Fruit fly (Drosophila melanogaster): Measurements from ENCODE around the gene CG4281.
A peak's percentile ranks its signal among the peaks of the same experiment; 100 is the strongest.

The CG4281 gene

DNA sequence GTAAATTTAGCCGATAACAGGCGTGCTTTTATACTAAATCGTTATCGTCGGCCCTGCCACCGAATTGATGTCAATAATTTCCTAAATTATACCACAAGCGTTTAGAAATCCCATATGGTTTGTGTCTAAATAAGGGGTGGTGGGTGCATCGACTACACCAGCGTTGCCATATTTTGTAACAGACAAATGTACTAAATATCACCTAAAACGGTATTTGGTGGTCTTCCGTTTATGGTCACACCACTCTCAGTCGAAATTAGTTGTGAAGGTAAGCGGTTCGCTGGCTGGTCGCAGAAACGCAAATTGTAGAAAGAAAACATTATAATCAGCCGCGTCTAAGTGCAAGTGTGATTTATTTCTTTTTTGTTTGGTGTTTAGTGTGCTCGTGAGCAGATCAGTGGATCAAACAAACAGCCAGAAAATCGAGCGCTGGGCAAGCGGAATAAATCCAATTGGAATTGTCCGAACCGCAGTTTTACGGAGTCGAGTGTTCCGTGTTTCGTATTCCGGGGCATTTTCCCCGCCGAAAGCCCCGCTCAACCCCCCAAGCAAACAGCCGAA, 15.5 kb upstream of the CG4281 start, which contains the start of the genes CG16903 and Unc-76 (continued):
- peak; percentile 70 for TF ChIP-seq nmo (GFP tag; optimal IDR thresholded peaks at IDR 0.05)
- TF ChIP-seq CG7745 (tag; optimal IDR thresholded peaks at IDR 0.05) = no peak
- TF ChIP-seq cwo (GFP tag; optimal IDR thresholded peaks at IDR 0.05) = no peak
- peak; percentile 40; the same call in 2 of the 4 replicates for TF ChIP-seq Dll (GFP tag; IDR thresholded peaks at IDR 0.05; ENCODE audit: partially characterized antibody)
- no peak for TF ChIP-seq vfl (GFP tag; optimal IDR thresholded peaks at IDR 0.05)
- TF ChIP-seq BEAF-32 (GFP tag; optimal IDR thresholded peaks at IDR 0.05) = peak; percentile 65
- peak; percentile 71 for TF ChIP-seq phol (tag; optimal IDR thresholded peaks at IDR 0.05)
- no peak for TF ChIP-seq sna (GFP tag; IDR thresholded peaks at IDR 0.05; ENCODE audit: partially characterized antibody)
- TF ChIP-seq HLHmδ (GFP tag; optimal IDR thresholded peaks at IDR 0.05) = peak; percentile 77
- peak; percentile 21 for TF ChIP-seq exex (tag; optimal IDR thresholded peaks at IDR 0.05)
- TF ChIP-seq dpn (GFP tag; optimal IDR thresholded peaks at IDR 0.05) = peak; percentile 7 to 35
- peak; percentile 17 for TF ChIP-seq Spps (tag; optimal IDR thresholded peaks at IDR 0.05)
- TF ChIP-seq CG31365 (tag; optimal IDR thresholded peaks at IDR 0.05) = peak; percentile 37
- TF ChIP-seq fd64A (GFP tag; optimal IDR thresholded peaks at IDR 0.05) = peak; percentile 31
- TF ChIP-seq CG2678 (tag; optimal IDR thresholded peaks at IDR 0.05) = peak; percentile 41
- no peak for TF ChIP-seq CG34224 (GFP tag; IDR thresholded peaks at IDR 0.05; ENCODE audit: partially characterized antibody)
- TF ChIP-seq B-H2 (GFP tag; optimal IDR thresholded peaks at IDR 0.05) = peak; percentile 81
- TF ChIP-seq gro (GFP tag; optimal IDR thresholded peaks at IDR 0.05) = peak; percentile 70
- no peak for TF ChIP-seq CG11093 (GFP tag; IDR thresholded peaks at IDR 0.05)
- TF ChIP-seq CG1024 (GFP tag; IDR thresholded peaks at IDR 0.05) = no peak
- 0 out of 2 replicates have a peak, but pooled peaks have one; percentile 20 for TF ChIP-seq al (GFP tag; IDR thresholded peaks at IDR 0.05)
- no peak for TF ChIP-seq pum (GFP tag; optimal IDR thresholded peaks at IDR 0.05)
- no peak for TF ChIP-seq ab (GFP tag; optimal IDR thresholded peaks at IDR 0.05)
- TF ChIP-seq Atf6 (GFP tag; IDR thresholded peaks at IDR 0.05) = peak; percentile 24; the same call in 1 of the 2 replicates
- TF ChIP-seq CG3995 (GFP tag; optimal IDR thresholded peaks at IDR 0.05) = peak; percentile 32
- TF ChIP-seq CG7987 (GFP tag; optimal IDR thresholded peaks at IDR 0.05) = peak; percentile 69
- TF ChIP-seq usp (GFP tag; optimal IDR thresholded peaks at IDR 0.05) = no peak
- TF ChIP-seq CG12155 (GFP tag; optimal IDR thresholded peaks at IDR 0.05) = peak; percentile 24
- no peak for TF ChIP-seq E2f1 (GFP tag; IDR thresholded peaks at IDR 0.05)
- no peak for TF ChIP-seq sisA (GFP tag; IDR thresholded peaks at IDR 0.05)
- no peak for TF ChIP-seq pan (optimal IDR thresholded peaks at IDR 0.05)
- TF ChIP-seq pan (GFP tag; optimal IDR thresholded peaks at IDR 0.05 in 1 of 2, IDR thresholded peaks at IDR 0.05 in 1 of 2) = no peak
- no peak for TF ChIP-seq CG17328 (GFP tag; IDR thresholded peaks at IDR 0.05)
- TF ChIP-seq bab2 (GFP tag; optimal IDR thresholded peaks at IDR 0.05) = peak; percentile 2
- TF ChIP-seq grau (tag; optimal IDR thresholded peaks at IDR 0.05) = peak; percentile 51
- TF ChIP-seq CG32772 (GFP tag; IDR thresholded peaks at IDR 0.05) = no peak
- TF ChIP-seq CG10959 (GFP tag; IDR thresholded peaks at IDR 0.05) = no peak
- TF ChIP-seq CG4360 (GFP tag; IDR thresholded peaks at IDR 0.05) = no peak
- TF ChIP-seq fru (optimal IDR thresholded peaks at IDR 0.05) = no peak
- TF ChIP-seq lbe (GFP tag; optimal IDR thresholded peaks at IDR 0.05) = no peak
- peak; percentile 45 for TF ChIP-seq gcm (GFP tag; optimal IDR thresholded peaks at IDR 0.05)
- no peak for TF ChIP-seq wor (GFP tag; IDR thresholded peaks at IDR 0.05)
- peak; percentile 71 for TF ChIP-seq abd-A (tag; optimal IDR thresholded peaks at IDR 0.05)
- peak; percentile 52 for TF ChIP-seq kah (GFP tag; optimal IDR thresholded peaks at IDR 0.05)
- peak; percentile 55 for TF ChIP-seq CG10543 (GFP tag; optimal IDR thresholded peaks at IDR 0.05)
- TF ChIP-seq HLH3B (GFP tag; IDR thresholded peaks at IDR 0.05) = no peak
- TF ChIP-seq CG12071 (GFP tag; optimal IDR thresholded peaks at IDR 0.05) = peak; percentile 53
- TF ChIP-seq CG6175 (GFP tag; IDR thresholded peaks at IDR 0.05) = no peak
- peak; percentile 26 for TF ChIP-seq bigmax (GFP tag; optimal IDR thresholded peaks at IDR 0.05)
- TF ChIP-seq Elba2 (GFP tag; optimal IDR thresholded peaks at IDR 0.05) = peak; percentile 36
- TF ChIP-seq CG1602 (GFP tag; optimal IDR thresholded peaks at IDR 0.05) = no peak
